Worm (Caenorhabditis elegans): ENCODE results near the gene tag-266.

tag-266 gene

DNA sequence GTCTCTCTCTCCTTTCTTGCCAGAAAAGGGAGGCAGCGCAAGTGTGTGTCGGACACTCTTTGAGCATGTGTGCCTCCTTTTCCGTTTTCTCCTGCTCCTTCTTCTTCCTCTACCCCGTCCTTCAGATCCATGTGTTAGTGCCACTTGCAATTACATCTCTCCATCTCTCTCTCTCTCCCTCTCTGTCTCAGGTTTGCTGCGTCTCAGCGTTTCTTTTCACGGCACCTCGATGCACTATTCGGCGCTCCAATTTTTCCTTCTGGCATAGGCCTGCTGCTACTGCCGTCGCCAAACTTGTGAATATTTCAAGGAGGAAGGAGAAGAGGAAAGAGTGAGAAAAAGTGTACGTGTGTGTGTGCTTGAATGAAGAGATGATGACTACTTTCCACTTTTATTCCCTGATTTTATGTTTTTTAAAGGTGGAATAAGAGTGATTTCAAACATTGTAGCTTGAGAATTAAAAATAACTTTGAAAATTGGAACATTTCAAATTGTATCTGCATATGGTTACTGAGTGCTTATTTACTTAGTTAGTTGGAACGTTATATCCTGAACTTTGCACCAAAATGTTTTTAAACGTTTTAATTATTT, 28.4 kb upstream of the tag-266 start, which contains the start of gene W02B3.3 (continued):
- TF ChIP-seq alr-1 (tag; optimal IDR thresholded peaks at IDR 0.05; ENCODE audit: borderline replicate concordance) (no peak), nhr-12 (tag; optimal IDR thresholded peaks at IDR 0.05) (no peak), aha-1 (tag; optimal IDR thresholded peaks at IDR 0.05) (no peak), pax-3 (tag; optimal IDR thresholded peaks at IDR 0.05) (no peak), ceh-82 (tag; optimal IDR thresholded peaks at IDR 0.05) (peak; percentile 57 to 91 (median 76)), lin-35 (GFP tag; optimal IDR thresholded peaks at IDR 0.05) (peak in 1 of 2 experiments; percentile 27), ceh-88 (GFP tag; IDR thresholded peaks at IDR 0.05) (no peak), F16B12.6 (tag; optimal IDR thresholded peaks at IDR 0.05) (no peak), efl-3 (GFP tag; optimal IDR thresholded peaks at IDR 0.05) (no peak), unc-62 (GFP tag; optimal IDR thresholded peaks at IDR 0.05) (no peak), nhr-77 (tag; optimal IDR thresholded peaks at IDR 0.05) (no peak), elt-2 (tag; optimal IDR thresholded peaks at IDR 0.05) (no peak), unc-30 (tag; optimal IDR thresholded peaks at IDR 0.05) (no peak), nhr-19 (GFP tag; conservative IDR thresholded peaks at IDR 0.05) (0 out of 2 replicates have a peak, but pooled peaks have one; percentile 9), nhr-237 (tag; optimal IDR thresholded peaks at IDR 0.05) (no peak), nhr-47 (tag; optimal IDR thresholded peaks at IDR 0.05) (peak; percentile 79), mef-2 (tag; optimal IDR thresholded peaks at IDR 0.05) (no peak), snu-23 (GFP tag; optimal IDR thresholded peaks at IDR 0.05) (peak; percentile 79), lin-14 (GFP tag; optimal IDR thresholded peaks at IDR 0.05) (peak; percentile 96), isw-1 (GFP tag; IDR thresholded peaks at IDR 0.05) (peak; percentile 66), grh-1 (GFP tag; IDR thresholded peaks at IDR 0.05) (no peak), snpc-4 (tag; optimal IDR thresholded peaks at IDR 0.05) (peak; percentile 55), blmp-1 (tag; optimal IDR thresholded peaks at IDR 0.05) (no peak), C16A3.4 (tag; optimal IDR thresholded peaks at IDR 0.05) (peak; percentile 29), pag-3 (tag; optimal IDR thresholded peaks at IDR 0.05; ENCODE audit: borderline replicate concordance, insufficient read depth) (peak; percentile 70), mep-1 (tag; optimal IDR thresholded peaks at IDR 0.05) (peak; percentile 64), nhr-20 (tag; optimal IDR thresholded peaks at IDR 0.05) (peak; percentile 38), ztf-11 (tag; optimal IDR thresholded peaks at IDR 0.05) (no peak), ztf-4 (tag; optimal IDR thresholded peaks at IDR 0.05) (peak; percentile 58), ets-5 (GFP tag; IDR thresholded peaks at IDR 0.05) (no peak), ceh-90 (tag; optimal IDR thresholded peaks at IDR 0.05) (no peak), hpl-2 (GFP tag; optimal IDR thresholded peaks at IDR 0.05) (no peak), ceh-63 (GFP tag; optimal IDR thresholded peaks at IDR 0.05) (peak; percentile 74), dpl-1 (GFP tag; optimal IDR thresholded peaks at IDR 0.05) (peak in 1 of 3 experiments; percentile 29), C04F5.9 (tag; optimal IDR thresholded peaks at IDR 0.05) (no peak), elt-3 (tag; optimal IDR thresholded peaks at IDR 0.05) (no peak), pqm-1 (tag; optimal IDR thresholded peaks at IDR 0.05) (no peak), tbx-2 (tag; optimal IDR thresholded peaks at IDR 0.05) (peak; percentile 40), irx-1 (tag; optimal IDR thresholded peaks at IDR 0.05) (peak; percentile 47), swsn-7 (tag; optimal IDR thresholded peaks at IDR 0.05) (peak; percentile 78), ama-1 (optimal IDR thresholded peaks at IDR 0.05) (no peak)

DNA sequence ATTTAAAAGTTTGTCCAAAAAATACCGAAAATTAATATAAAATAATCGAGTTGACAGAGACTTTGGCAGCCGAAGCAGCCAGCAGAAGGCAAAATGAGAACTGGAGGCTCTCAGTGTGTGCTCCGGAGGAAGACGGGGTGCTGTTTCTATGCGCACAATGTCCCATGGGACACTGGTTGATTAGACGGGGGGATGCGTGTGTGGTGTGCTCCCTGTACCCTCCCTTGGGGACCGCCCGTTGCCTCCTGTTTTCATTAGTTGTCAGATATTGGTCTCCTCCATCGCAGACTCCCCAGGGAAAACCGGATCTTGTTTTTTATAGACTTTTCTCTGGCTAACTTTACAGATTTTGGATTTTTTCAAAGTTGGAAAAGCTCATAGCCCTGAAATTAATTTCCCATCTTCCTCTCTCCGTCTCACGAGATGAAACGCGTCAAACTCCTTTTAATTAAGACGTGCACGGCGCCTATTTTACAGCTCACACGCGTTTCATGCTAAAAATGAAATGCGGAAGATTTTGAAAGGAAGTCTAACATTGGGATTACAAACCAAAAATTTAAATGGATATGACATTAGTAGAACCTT, 25.2 kb upstream of the tag-266 start, which contains the start of gene C09F5.3:
Gene C09F5.3, minus strand, starts transcription at position 94 of the 585 bp plus-strand sequence.
- TF ChIP-seq zag-1 (tag; optimal IDR thresholded peaks at IDR 0.05) (no peak), sox-4 (tag; optimal IDR thresholded peaks at IDR 0.05) (no peak), ets-5 (GFP tag; IDR thresholded peaks at IDR 0.05) (no peak), ces-1 (GFP tag; optimal IDR thresholded peaks at IDR 0.05) (no peak), isw-1 (GFP tag; IDR thresholded peaks at IDR 0.05) (no peak), grh-1 (GFP tag; IDR thresholded peaks at IDR 0.05) (no peak), lin-35 (GFP tag; optimal IDR thresholded peaks at IDR 0.05) (no peak), lin-15B (tag; optimal IDR thresholded peaks at IDR 0.05) (no peak), nhr-71 (tag; optimal IDR thresholded peaks at IDR 0.05) (no peak)
